Worm (Caenorhabditis elegans) whole organism, L4 larva: ENCODE measurements around the gene T07D3.4.

Experiments
- F26F4.8 ChIP-seq: fragments of 200-800 bp; sonication (Bioruptor generic); conservative IDR thresholded peaks from 2 replicates; pipeline ENCODE4 v1.3.6; 2022; ENCODE audit warnings: missing genetic modification characterization, missing compliant biosample characterization
- Y5F2A.4 ChIP-seq: fragments of 200-800 bp; sonication (Bioruptor generic); optimal IDR thresholded peaks from 2 replicates; lab custom pipeline; 2018; ENCODE audit warnings: mild to moderate bottlenecking, missing genetic modification characterization, missing compliant biosample characterization
- ZK546.5 ChIP-seq, 2 experiments: sonication (generic microtip); optimal IDR thresholded peaks; 2 replicates each; lab custom pipeline; 2017; ENCODE audit warnings: missing biosample characterization in 2 of 2, missing genetic modification characterization in 2 of 2
- daf-12 ChIP-seq: fragments of 150-350 bp; optimal IDR thresholded peaks from 2 replicates; lab custom pipeline; 2014; ENCODE audit warnings: missing biosample characterization, missing genetic modification reagents, missing genetic modification characterization
- egl-27 ChIP-seq: sonication (generic microtip); optimal IDR thresholded peaks from 3 replicates; lab custom pipeline; 2017; ENCODE audit warnings: missing biosample characterization, missing genetic modification reagents, missing genetic modification characterization
- nhr-10 ChIP-seq: fragments of 150-350 bp; optimal IDR thresholded peaks from 2 replicates; lab custom pipeline; 2014; ENCODE audit warnings: missing biosample characterization, missing genetic modification characterization
- nhr-41 ChIP-seq: fragments of 200-800 bp; sonication (Bioruptor generic); IDR thresholded peaks from 2 replicates; pipeline ENCODE4 v1.3.6; 2022; ENCODE audit warnings: missing genetic modification reagents, missing genetic modification characterization, missing compliant biosample characterization
- nhr-6 ChIP-seq: fragments of 150-350 bp; optimal IDR thresholded peaks from 2 replicates; lab custom pipeline; 2014; ENCODE audit warnings: missing biosample characterization, missing genetic modification characterization
- nhr-77 ChIP-seq: fragments of 150-350 bp; optimal IDR thresholded peaks from 2 replicates; lab custom pipeline; 2014; ENCODE audit warnings: missing biosample characterization, missing genetic modification characterization
- pha-4 ChIP-seq, 2 experiments: fragments of 150-350 bp in 1 of 2; fragments of 200-800 bp in 1 of 2; sonication (Bioruptor generic) in 1 of 2; IDR thresholded peaks in 1 of 2; optimal IDR thresholded peaks in 1 of 2; 2 replicates each; pipeline versions ENCODE4 v1.3.6 to Lab custom; 2014 to 2022; ENCODE audit warnings: missing genetic modification characterization in 2 of 2, missing genetic modification reagents in 2 of 2, missing biosample characterization in 1 of 2, missing compliant biosample characterization in 1 of 2
- pqm-1 ChIP-seq: sonication (generic microtip); optimal IDR thresholded peaks from 2 replicates; lab custom pipeline; 2017; ENCODE audit warnings: missing biosample characterization, missing genetic modification characterization
- sdz-12 ChIP-seq: fragments of 200-800 bp; sonication (Bioruptor generic); optimal IDR thresholded peaks from 2 replicates; lab custom pipeline; 2018; ENCODE audit warnings: mild to moderate bottlenecking, missing genetic modification characterization, missing compliant biosample characterization
- snpc-1.2 ChIP-seq: fragments of 200-800 bp; sonication (Bioruptor generic); IDR thresholded peaks from 2 replicates; pipeline ENCODE4 v1.3.6; 2022; ENCODE audit warnings: missing genetic modification reagents, missing genetic modification characterization, missing compliant biosample characterization
- unc-130 ChIP-seq: sonication (generic microtip); optimal IDR thresholded peaks from 2 replicates; lab custom pipeline; 2016; ENCODE audit warnings: missing genetic modification reagents, missing genetic modification characterization, missing compliant biosample characterization

- TF ChIP-seq pha-4 (GFP tag; IDR thresholded peaks at IDR 0.05; lab: Robert Waterston, UW) (no peak), pha-4 (tag; optimal IDR thresholded peaks at IDR 0.05; lab: Kevin White, UChicago) (no peak), unc-130 (no peak), pqm-1 (tag; lab: Kevin White, UChicago) (no peak), F26F4.8 (GFP tag; lab: Robert Waterston, UW) (no peak), nhr-10 (tag; lab: Kevin White, UChicago) (no peak), nhr-41 (GFP tag; lab: Robert Waterston, UW) (no peak), ZK546.5 (tag; optimal IDR thresholded peaks at IDR 0.05; lab: Kevin White, UChicago) (no peak), egl-27 (tag; lab: Kevin White, UChicago) (no peak), sdz-12 (no peak), nhr-6 (tag; lab: Kevin White, UChicago) (no peak), daf-12 (tag; lab: Kevin White, UChicago) (no peak), Y5F2A.4 (GFP tag; lab: Kevin White, UChicago) (no peak), snpc-1.2 (no peak), nhr-77 (no peak)
Observed at ce11 chrII:869316-869715, 18.8 kb upstream of the T07D3.4 start.
